Worm (Caenorhabditis elegans) whole organism, late embryonic: ENCODE results near the gene str-166.

Source experiments
- ama-1 ChIP-seq: fragments of 150-350 bp; optimal IDR thresholded peaks from 2 replicates; lab custom pipeline; 2014
- ceh-18 ChIP-seq: sonication (generic microtip); optimal IDR thresholded peaks from 2 replicates; lab custom pipeline; 2016; ENCODE audit warnings: missing genetic modification characterization, missing compliant biosample characterization
- ceh-24 ChIP-seq: sonication (generic microtip); optimal IDR thresholded peaks from 2 replicates; lab custom pipeline; 2016; ENCODE audit warnings: mild to moderate bottlenecking, missing genetic modification characterization, missing compliant biosample characterization
- ceh-30 ChIP-seq: fragments of 150-350 bp; optimal IDR thresholded peaks from 2 replicates; lab custom pipeline; 2014; ENCODE audit warnings: missing biosample characterization, missing genetic modification characterization
- ceh-34 ChIP-seq: sonication (generic microtip); optimal IDR thresholded peaks from 2 replicates; lab custom pipeline; 2016; ENCODE audit warnings: mild to moderate bottlenecking, missing genetic modification characterization, missing compliant biosample characterization
- ceh-9 ChIP-seq: sonication (generic microtip); optimal IDR thresholded peaks from 2 replicates; lab custom pipeline; 2016; ENCODE audit warnings: mild to moderate bottlenecking, missing genetic modification characterization, inconsistent platforms, missing compliant biosample characterization
- dmd-4 ChIP-seq: sonication (generic microtip); optimal IDR thresholded peaks from 2 replicates; lab custom pipeline; 2016; ENCODE audit warnings: borderline replicate concordance, missing genetic modification characterization, missing compliant biosample characterization
- dve-1 ChIP-seq: sonication (generic microtip); optimal IDR thresholded peaks from 2 replicates; lab custom pipeline; 2017; ENCODE audit warnings: antibody characterized with exemption, mild to moderate bottlenecking, missing genetic modification characterization, missing compliant biosample characterization
- elt-2 ChIP-seq: sonication (generic microtip); optimal IDR thresholded peaks from 2 replicates; lab custom pipeline; 2016; ENCODE audit warnings: missing genetic modification reagents, missing genetic modification characterization, missing compliant biosample characterization
- ets-4 ChIP-seq: sonication (generic microtip); optimal IDR thresholded peaks from 2 replicates; lab custom pipeline; 2016; ENCODE audit warnings: missing genetic modification characterization, missing compliant biosample characterization
- eyg-1 ChIP-seq: sonication (generic microtip); optimal IDR thresholded peaks from 2 replicates; lab custom pipeline; 2016; ENCODE audit warnings: missing genotype, missing genetic modification characterization, missing compliant biosample characterization
- fkh-10 ChIP-seq: fragments of 150-350 bp; optimal IDR thresholded peaks from 2 replicates; lab custom pipeline; 2014; ENCODE audit warnings: missing biosample characterization, missing genetic modification reagents, missing genetic modification characterization
- fkh-6 ChIP-seq: sonication (generic microtip); optimal IDR thresholded peaks from 2 replicates; lab custom pipeline; 2016; ENCODE audit warnings: missing genetic modification characterization, missing compliant biosample characterization
- gmeb-2 ChIP-seq: sonication (generic microtip); optimal IDR thresholded peaks from 2 replicates; lab custom pipeline; 2016; ENCODE audit warnings: missing genetic modification characterization, inconsistent platforms, missing compliant biosample characterization
- hlh-13 ChIP-seq: fragments of 200-800 bp; sonication (Bioruptor generic); optimal IDR thresholded peaks from 2 replicates; lab custom pipeline; 2018; ENCODE audit warnings: mild to moderate bottlenecking, missing genetic modification characterization, missing compliant biosample characterization
- madf-2 ChIP-seq: sonication (generic microtip); optimal IDR thresholded peaks from 2 replicates; lab custom pipeline; 2017; ENCODE audit warnings: missing genetic modification characterization, missing compliant biosample characterization
- mec-3 ChIP-seq: sonication (generic microtip); optimal IDR thresholded peaks from 2 replicates; lab custom pipeline; 2016; ENCODE audit warnings: borderline replicate concordance, missing genetic modification characterization, missing compliant biosample characterization
- nfya-1 ChIP-seq: sonication (generic microtip); optimal IDR thresholded peaks from 2 replicates; lab custom pipeline; 2017; ENCODE audit warnings: missing genetic modification characterization, mild to moderate bottlenecking, missing compliant biosample characterization, antibody characterized with exemption, moderate library complexity
- nhr-11 ChIP-seq: fragments of 150-350 bp; optimal IDR thresholded peaks from 2 replicates; lab custom pipeline; 2014; ENCODE audit warnings: missing biosample characterization, missing genetic modification characterization
- nhr-232 ChIP-seq: sonication (generic microtip); optimal IDR thresholded peaks from 2 replicates; lab custom pipeline; 2016; ENCODE audit warnings: missing genetic modification characterization, missing compliant biosample characterization
- odd-2 ChIP-seq: sonication (generic microtip); optimal IDR thresholded peaks from 2 replicates; lab custom pipeline; 2017; ENCODE audit warnings: antibody characterized with exemption, mild to moderate bottlenecking, missing genetic modification characterization, missing compliant biosample characterization
- pag-3 ChIP-seq: sonication (generic microtip); optimal IDR thresholded peaks from 2 replicates; lab custom pipeline; 2016; ENCODE audit warnings: missing compliant biosample characterization, missing genetic modification characterization, borderline replicate concordance
- pax-1 ChIP-seq: fragments of 150-350 bp; optimal IDR thresholded peaks from 2 replicates; lab custom pipeline; 2014; ENCODE audit warnings: missing biosample characterization, missing genetic modification characterization
- pha-2 ChIP-seq: sonication (generic microtip); optimal IDR thresholded peaks from 2 replicates; lab custom pipeline; 2017; ENCODE audit warnings: mild to moderate bottlenecking, missing genetic modification characterization, missing compliant biosample characterization
- pha-4 ChIP-seq: fragments of 150-350 bp; optimal IDR thresholded peaks from 2 replicates; lab custom pipeline; 2018; ENCODE audit warnings: missing biosample characterization, missing genetic modification reagents, missing genetic modification characterization
- ref-2 ChIP-seq: sonication (generic microtip); optimal IDR thresholded peaks from 2 replicates; lab custom pipeline; 2016; ENCODE audit warnings: missing genetic modification characterization, missing compliant biosample characterization
- rnt-1 ChIP-seq: sonication (generic microtip); optimal IDR thresholded peaks from 2 replicates; lab custom pipeline; 2016; ENCODE audit warnings: missing genetic modification characterization, missing compliant biosample characterization
- sox-2 ChIP-seq: fragments of 200-800 bp; sonication (Bioruptor generic); IDR thresholded peaks from 2 replicates; pipeline ENCODE4 v1.3.6; 2022; ENCODE audit warnings: missing genetic modification reagents, missing genetic modification characterization, missing compliant biosample characterization
- syd-9 ChIP-seq: sonication (generic microtip); optimal IDR thresholded peaks from 2 replicates; lab custom pipeline; 2016; ENCODE audit warnings: mild to moderate bottlenecking, missing genetic modification characterization, moderate library complexity, missing compliant biosample characterization
- ttx-3 ChIP-seq: sonication (generic microtip); optimal IDR thresholded peaks from 2 replicates; lab custom pipeline; 2016; ENCODE audit warnings: missing genetic modification reagents, missing genetic modification characterization, missing compliant biosample characterization
- unc-3 ChIP-seq, 2 experiments: fragments of 200-800 bp in 1 of 2; sonication (Bioruptor generic) in 1 of 2; sonication (generic microtip) in 1 of 2; conservative IDR thresholded peaks in 1 of 2; optimal IDR thresholded peaks in 1 of 2; 2 replicates each; pipeline versions ENCODE4 v1.3.6 to Lab custom; 2016 to 2022; ENCODE audit warnings: missing compliant biosample characterization in 2 of 2, missing genetic modification characterization in 2 of 2, missing genetic modification reagents in 1 of 2
- unc-42 ChIP-seq: sonication (generic microtip); optimal IDR thresholded peaks from 2 replicates; lab custom pipeline; 2016; ENCODE audit warnings: missing genotype, missing genetic modification characterization, missing compliant biosample characterization
- unc-86 ChIP-seq: sonication (generic microtip); optimal IDR thresholded peaks from 2 replicates; lab custom pipeline; 2016; ENCODE audit warnings: missing genetic modification characterization, missing compliant biosample characterization
- zip-5 ChIP-seq: sonication (generic microtip); optimal IDR thresholded peaks from 2 replicates; lab custom pipeline; 2016; ENCODE audit warnings: missing genetic modification characterization, missing compliant biosample characterization

The str-166 gene

ce11 chrIV:4870546-4870945, 13.5 kb upstream of the str-166 start, which contains the start of gene str-175:
Gene str-175 (minus strand): TSS chrIV:4870646.
- TF ChIP-seq nhr-11 = no peak

ce11 chrIV:4874603-4875002, 9.5 kb upstream of the str-166 start, which contains the start of gene str-174:
Gene str-174 (minus strand): TSS chrIV:4874703.
- TF ChIP-seq ceh-30 = no peak
- TF ChIP-seq, all 69 proteins: peak for 0

ce11 chrIV:4877102-4877501, 7.0 kb upstream of the str-166 start, which contains the start of gene str-170:
Gene str-170 (plus strand): TSS chrIV:4877402.
- no peak for TF ChIP-seq ceh-18 (tag; lab: Kevin White, UChicago)
- no peak for TF ChIP-seq dve-1 (tag; lab: Kevin White, UChicago)
- TF ChIP-seq mec-3 (tag; lab: Kevin White, UChicago) = no peak
- TF ChIP-seq pha-2 (tag; lab: Kevin White, UChicago) = no peak
- no peak for TF ChIP-seq nhr-11
- no peak for TF ChIP-seq zip-5 (tag; lab: Kevin White, UChicago)
- no peak for TF ChIP-seq ref-2 (tag; lab: Kevin White, UChicago)
- TF ChIP-seq pax-1 (tag; lab: Kevin White, UChicago) = no peak
- no peak for TF ChIP-seq rnt-1 (tag; lab: Kevin White, UChicago)
- TF ChIP-seq pha-4 (tag; lab: Kevin White, UChicago) = no peak
- TF ChIP-seq hlh-13 = no peak
- no peak for TF ChIP-seq unc-3 (GFP tag; conservative IDR thresholded peaks at IDR 0.05; lab: Robert Waterston, UW)
- TF ChIP-seq unc-3 (tag; optimal IDR thresholded peaks at IDR 0.05; lab: Kevin White, UChicago) = no peak
- no peak for TF ChIP-seq unc-42 (tag; lab: Kevin White, UChicago)
- TF ChIP-seq fkh-6 (tag; lab: Kevin White, UChicago) = no peak
- TF ChIP-seq nhr-232 (tag; lab: Kevin White, UChicago) = no peak
- no peak for TF ChIP-seq ceh-24 (tag; lab: Kevin White, UChicago)
- no peak for TF ChIP-seq eyg-1
- TF ChIP-seq, all 69 proteins: peak for 0

ce11 chrIV:4880634-4881033, 3.5 kb upstream of the str-166 start:
- TF ChIP-seq gmeb-2 (tag; lab: Kevin White, UChicago) (no peak), fkh-10 (GFP tag; lab: Kevin White, UChicago) (no peak), ttx-3 (tag; lab: Kevin White, UChicago) (no peak), zip-5 (tag; lab: Kevin White, UChicago) (no peak), odd-2 (tag; lab: Kevin White, UChicago) (no peak), dmd-4 (tag; lab: Kevin White, UChicago) (no peak), ceh-34 (tag; lab: Kevin White, UChicago) (no peak), ceh-18 (tag; lab: Kevin White, UChicago) (no peak), fkh-6 (tag; lab: Kevin White, UChicago) (no peak), ceh-9 (tag; lab: Kevin White, UChicago) (no peak), syd-9 (tag; lab: Kevin White, UChicago) (no peak), pag-3 (tag; lab: Kevin White, UChicago) (no peak), dve-1 (tag; lab: Kevin White, UChicago) (no peak)
- TF ChIP-seq, all 69 proteins: peak for 0

- no peak for TF ChIP-seq ama-1 (lab: Kevin White, UChicago)
- no peak for TF ChIP-seq nfya-1 (tag; lab: Kevin White, UChicago)
- no peak for TF ChIP-seq unc-86 (tag; lab: Kevin White, UChicago)
- TF ChIP-seq ets-4 (tag; lab: Kevin White, UChicago) = no peak
- no peak for TF ChIP-seq sox-2 (GFP tag; lab: Robert Waterston, UW)
- no peak for TF ChIP-seq dve-1 (tag; lab: Kevin White, UChicago)
- TF ChIP-seq elt-2 = no peak
- no peak for TF ChIP-seq madf-2 (tag; lab: Kevin White, UChicago)
- no peak for TF ChIP-seq ceh-9 (tag; lab: Kevin White, UChicago)
These were observed 1.4 kb downstream of the str-166 start for ce11 chrIV:4885435-4885834.
